Worm (Caenorhabditis elegans): ENCODE data around the gene col-101.

col-101 gene

ce11 chrIV:326564-327070 is at the start of gene col-101:
Gene col-101 (minus strand): TSS chrIV:327020.
- TF ChIP-seq him-1 (tag; optimal IDR thresholded peaks at IDR 0.05) (no peak), W03F9.2 (tag; optimal IDR thresholded peaks at IDR 0.05) (no peak), dao-5 (tag; optimal IDR thresholded peaks at IDR 0.05) (no peak)

- TF ChIP-seq dao-5 (tag; optimal IDR thresholded peaks at IDR 0.05) (no peak), him-1 (tag; optimal IDR thresholded peaks at IDR 0.05) (no peak), W03F9.2 (tag; optimal IDR thresholded peaks at IDR 0.05) (no peak)
Measured at ce11 chrIV:375915-376314, 49.1 kb upstream of the col-101 start, which contains the start of gene fln-1. Gene fln-1 (minus strand): TSS chrIV:376015.

DNA sequence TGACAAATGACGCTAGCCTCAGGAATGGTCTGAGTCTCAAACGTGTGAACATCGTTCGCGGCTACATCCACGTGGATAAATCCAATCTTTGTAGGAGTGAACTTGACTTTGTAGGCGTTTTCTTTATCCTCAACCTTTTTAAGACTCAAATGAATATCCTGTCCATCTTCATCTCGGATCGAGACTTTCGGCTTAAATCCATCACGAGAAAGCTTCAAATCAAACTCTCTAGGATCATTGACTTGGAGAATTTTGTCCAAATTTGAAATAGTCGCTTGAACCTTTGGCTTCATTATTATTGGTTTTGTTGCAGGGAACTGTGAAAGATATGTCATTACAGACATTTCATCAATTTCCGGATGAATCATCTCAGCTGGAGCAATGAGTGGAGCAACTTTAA is 47.1 kb upstream of the col-101 start:
- TF ChIP-seq dao-5 (tag; optimal IDR thresholded peaks at IDR 0.05) (no peak), him-1 (tag; optimal IDR thresholded peaks at IDR 0.05) (no peak), W03F9.2 (tag; optimal IDR thresholded peaks at IDR 0.05) (no peak)

ce11 chrIV:372146-372789 is 45.4 kb upstream of the col-101 start:
- TF ChIP-seq dao-5 (tag; optimal IDR thresholded peaks at IDR 0.05) = no peak
- no peak for TF ChIP-seq him-1 (tag; optimal IDR thresholded peaks at IDR 0.05)
- TF ChIP-seq W03F9.2 (tag; optimal IDR thresholded peaks at IDR 0.05) = no peak

- TF ChIP-seq dao-5 (tag; optimal IDR thresholded peaks at IDR 0.05) = no peak
- TF ChIP-seq him-1 (tag; optimal IDR thresholded peaks at IDR 0.05) = no peak
- no peak for TF ChIP-seq W03F9.2 (tag; optimal IDR thresholded peaks at IDR 0.05)
Measured at ce11 chrIV:366406-366805, 39.6 kb upstream of the col-101 start.

- no peak for TF ChIP-seq him-1 (tag; optimal IDR thresholded peaks at IDR 0.05)
- no peak for TF ChIP-seq W03F9.2 (tag; optimal IDR thresholded peaks at IDR 0.05)
- no peak for TF ChIP-seq dao-5 (tag; optimal IDR thresholded peaks at IDR 0.05)
Measured at ce11 chrIV:364983-365382, 38.2 kb upstream of the col-101 start.

- TF ChIP-seq dao-5 (tag; optimal IDR thresholded peaks at IDR 0.05) (no peak), him-1 (tag; optimal IDR thresholded peaks at IDR 0.05) (no peak), W03F9.2 (tag; optimal IDR thresholded peaks at IDR 0.05) (no peak)
Measured at ce11 chrIV:343279-343678, 16.5 kb upstream of the col-101 start.

ce11 chrIV:339508-339907 is 12.7 kb upstream of the col-101 start, which contains the start of gene cdh-8:
Gene cdh-8 (plus strand): TSS chrIV:339808.
- TF ChIP-seq him-1 (tag; optimal IDR thresholded peaks at IDR 0.05) = no peak
- no peak for TF ChIP-seq dao-5 (tag; optimal IDR thresholded peaks at IDR 0.05)
- TF ChIP-seq W03F9.2 (tag; optimal IDR thresholded peaks at IDR 0.05) = no peak

ce11 chrIV:338192-338831 is 11.5 kb upstream of the col-101 start:
- no peak for TF ChIP-seq dao-5 (tag; optimal IDR thresholded peaks at IDR 0.05)
- no peak for TF ChIP-seq him-1 (tag; optimal IDR thresholded peaks at IDR 0.05)
- no peak for TF ChIP-seq W03F9.2 (tag; optimal IDR thresholded peaks at IDR 0.05)

ce11 chrIV:337128-337646 is 10.4 kb upstream of the col-101 start, which contains the start of gene pxmp-4:
Gene pxmp-4 (minus strand): TSS chrIV:337178.
- no peak for TF ChIP-seq him-1 (tag; optimal IDR thresholded peaks at IDR 0.05)
- peak; percentile 41 for TF ChIP-seq W03F9.2 (tag; optimal IDR thresholded peaks at IDR 0.05)
- TF ChIP-seq dao-5 (tag; optimal IDR thresholded peaks at IDR 0.05) = no peak

ce11 chrIV:330523-330922 is 3.7 kb upstream of the col-101 start, which contains the start of gene F18F11.4:
Gene F18F11.4 (plus strand): TSS chrIV:330823.
- TF ChIP-seq dao-5 (tag; optimal IDR thresholded peaks at IDR 0.05) (no peak), W03F9.2 (tag; optimal IDR thresholded peaks at IDR 0.05) (no peak)

DNA sequence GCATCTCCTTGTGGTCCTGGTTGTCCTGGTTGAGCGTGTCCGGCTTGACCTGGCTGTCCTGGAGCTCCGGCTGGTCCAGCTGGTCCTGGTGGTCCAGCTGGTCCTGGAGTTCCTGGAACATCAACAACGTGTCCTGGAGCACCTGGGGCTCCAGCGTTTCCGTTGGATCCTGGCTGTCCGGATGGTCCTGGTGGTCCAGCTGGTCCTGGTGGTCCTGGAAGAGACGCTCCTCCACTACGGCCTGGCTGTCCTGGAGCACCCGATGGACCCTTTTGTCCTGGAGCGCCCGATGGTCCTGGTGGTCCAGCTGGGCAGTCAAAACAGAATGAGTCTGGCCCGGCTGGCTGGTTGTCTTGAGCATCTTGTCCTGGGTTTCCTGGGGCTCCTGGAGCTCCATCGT is 1.2 kb downstream of the col-101 start:
- TF ChIP-seq W03F9.2 (tag; optimal IDR thresholded peaks at IDR 0.05) = no peak
- TF ChIP-seq him-1 (tag; optimal IDR thresholded peaks at IDR 0.05) = no peak
- no peak for TF ChIP-seq dao-5 (tag; optimal IDR thresholded peaks at IDR 0.05)

- TF ChIP-seq dao-5 (tag; optimal IDR thresholded peaks at IDR 0.05) (no peak), W03F9.2 (tag; optimal IDR thresholded peaks at IDR 0.05) (no peak), him-1 (tag; optimal IDR thresholded peaks at IDR 0.05) (no peak)
Measured at ce11 chrIV:324759-325158, 2.1 kb downstream of the col-101 start, which contains the start of gene drl-1. Gene drl-1 (plus strand): TSS chrIV:325059.

- TF ChIP-seq him-1 (tag; optimal IDR thresholded peaks at IDR 0.05) = no peak
- TF ChIP-seq dao-5 (tag; optimal IDR thresholded peaks at IDR 0.05) = peak; percentile 81
- TF ChIP-seq W03F9.2 (tag; optimal IDR thresholded peaks at IDR 0.05) = peak; percentile 47
Measured at ce11 chrIV:322497-322896, 4.3 kb downstream of the col-101 start, which contains the start of gene grl-26. Gene grl-26 (minus strand): TSS chrIV:322814.

All from whole organism, L4/young adult.